Worm (Caenorhabditis elegans) whole organism, young adult: Measurements from ENCODE around the gene snrp-40.1.

Experiments used
- C06A6.2 ChIP-seq: fragments of 200-800 bp; sonication (Bioruptor generic); conservative IDR thresholded peaks from 2 replicates; pipeline ENCODE4 v1.3.6; 2022; ENCODE audit warnings: missing genetic modification characterization, missing compliant biosample characterization
- F22D6.2 ChIP-seq: sonication (generic microtip); optimal IDR thresholded peaks from 2 replicates; lab custom pipeline; 2016; ENCODE audit warnings: mild to moderate bottlenecking, missing genetic modification characterization, missing compliant biosample characterization
- F37B4.10 ChIP-seq: fragments of 200-800 bp; sonication (Bioruptor generic); IDR thresholded peaks from 2 replicates; pipeline ENCODE4 v1.3.6; 2022; ENCODE audit warnings: missing genetic modification characterization, missing compliant biosample characterization
- F55B11.4 ChIP-seq: sonication (generic microtip); optimal IDR thresholded peaks from 2 replicates; lab custom pipeline; 2016; ENCODE audit warnings: missing compliant biosample characterization, missing genetic modification characterization, borderline replicate concordance; ENCODE audit not compliant: insufficient read depth
- F57C9.4 ChIP-seq: sonication (generic microtip); optimal IDR thresholded peaks from 2 replicates; lab custom pipeline; 2017; ENCODE audit warnings: mild to moderate bottlenecking, missing genetic modification characterization, missing compliant biosample characterization
- ZK185.1 ChIP-seq: sonication (generic microtip); optimal IDR thresholded peaks from 2 replicates; lab custom pipeline; 2016; ENCODE audit warnings: mild to moderate bottlenecking, missing genetic modification characterization, missing compliant biosample characterization; ENCODE audit not compliant: poor library complexity, severe bottlenecking
- akir-1 ChIP-seq: fragments of 200-800 bp; sonication (Bioruptor generic); optimal IDR thresholded peaks from 2 replicates; lab custom pipeline; 2018; ENCODE audit warnings: mild to moderate bottlenecking, missing genetic modification characterization, moderate library complexity, missing compliant biosample characterization
- athp-1 ChIP-seq: sonication (generic microtip); optimal IDR thresholded peaks from 2 replicates; lab custom pipeline; 2017; ENCODE audit warnings: mild to moderate bottlenecking, missing genetic modification characterization, missing compliant biosample characterization
- attf-5 ChIP-seq: fragments of 200-800 bp; sonication (Bioruptor generic); optimal IDR thresholded peaks from 2 replicates; lab custom pipeline; 2018; ENCODE audit warnings: mild to moderate bottlenecking, missing genetic modification characterization, missing compliant biosample characterization
- ccch-3 ChIP-seq: fragments of 200-800 bp; sonication (Bioruptor generic); optimal IDR thresholded peaks from 2 replicates; lab custom pipeline; 2018; ENCODE audit warnings: mild to moderate bottlenecking, missing genetic modification characterization, missing compliant biosample characterization
- cebp-1 ChIP-seq, 2 experiments: fragments of 200-800 bp in 1 of 2; sonication (Bioruptor generic) in 1 of 2; sonication (generic microtip) in 1 of 2; IDR thresholded peaks in 1 of 2; optimal IDR thresholded peaks in 1 of 2; 2 replicates each; pipeline versions ENCODE4 v1.3.6 to Lab custom; 2017 to 2022; ENCODE audit warnings: missing compliant biosample characterization in 2 of 2, missing genetic modification characterization in 2 of 2, mild to moderate bottlenecking in 1 of 2, missing genetic modification reagents in 1 of 2, moderate library complexity in 1 of 2
- cebp-2 ChIP-seq: fragments of 200-800 bp; sonication (Bioruptor generic); IDR thresholded peaks from 2 replicates; pipeline ENCODE4 v1.3.6; 2022; ENCODE audit warnings: missing genetic modification characterization, missing compliant biosample characterization
- ceh-100 ChIP-seq: fragments of 200-800 bp; sonication (Bioruptor generic); IDR thresholded peaks from 2 replicates; pipeline ENCODE4 v1.3.6; 2022; ENCODE audit warnings: missing genetic modification reagents, missing genetic modification characterization, missing compliant biosample characterization
- ceh-27 ChIP-seq: fragments of 200-800 bp; sonication (Bioruptor generic); optimal IDR thresholded peaks from 2 replicates; lab custom pipeline; 2018; ENCODE audit warnings: mild to moderate bottlenecking, missing genetic modification characterization, moderate library complexity, missing compliant biosample characterization
- ceh-40 ChIP-seq: fragments of 200-800 bp; sonication (Bioruptor generic); IDR thresholded peaks from 2 replicates; pipeline ENCODE4 v1.3.6; 2022; ENCODE audit warnings: missing genetic modification characterization, missing compliant biosample characterization
- dpff-1 ChIP-seq: sonication (generic microtip); optimal IDR thresholded peaks from 2 replicates; lab custom pipeline; 2017; ENCODE audit warnings: mild to moderate bottlenecking, missing genetic modification characterization, missing compliant biosample characterization
- dpl-1 ChIP-seq: fragments of 150-350 bp; optimal IDR thresholded peaks from 2 replicates; lab custom pipeline; 2014; ENCODE audit warnings: missing biosample characterization, missing genetic modification reagents, missing genetic modification characterization
- egrh-3 ChIP-seq: fragments of 200-800 bp; sonication (Bioruptor generic); IDR thresholded peaks from 2 replicates; pipeline ENCODE4 v1.3.6; 2022; ENCODE audit warnings: missing genetic modification reagents, missing genetic modification characterization, missing compliant biosample characterization
- hmg-20 ChIP-seq: fragments of 200-800 bp; sonication (Bioruptor generic); IDR thresholded peaks from 2 replicates; pipeline ENCODE4 v1.3.6; 2022; ENCODE audit warnings: missing genetic modification reagents, missing genetic modification characterization, missing compliant biosample characterization
- let-607 ChIP-seq, 2 experiments: fragments of 200-800 bp in 1 of 2; sonication (Bioruptor generic) in 1 of 2; sonication (generic microtip) in 1 of 2; optimal IDR thresholded peaks; 2 replicates each; lab custom pipeline; 2016 to 2018; ENCODE audit warnings: mild to moderate bottlenecking in 2 of 2, missing compliant biosample characterization in 2 of 2, missing genetic modification characterization in 2 of 2, moderate library complexity in 2 of 2, missing genotype in 1 of 2
- lin-26 ChIP-seq: fragments of 200-800 bp; sonication (Bioruptor generic); IDR thresholded peaks from 2 replicates; pipeline ENCODE4 v1.3.6; 2022; ENCODE audit warnings: missing genetic modification reagents, missing genetic modification characterization, missing compliant biosample characterization
- lin-40 ChIP-seq: sonication (generic microtip); optimal IDR thresholded peaks from 2 replicates; lab custom pipeline; 2016; ENCODE audit warnings: missing genetic modification characterization, mild to moderate bottlenecking, missing compliant biosample characterization, missing genotype, missing genetic modification reagents
- madf-6 ChIP-seq: fragments of 200-800 bp; sonication (Bioruptor generic); IDR thresholded peaks from 2 replicates; pipeline ENCODE4 v1.3.6; 2022; ENCODE audit warnings: missing genetic modification reagents, missing genetic modification characterization, missing compliant biosample characterization
- madf-8 ChIP-seq: fragments of 200-800 bp; sonication (Bioruptor generic); conservative IDR thresholded peaks from 2 replicates; pipeline ENCODE4 v1.3.6; 2022; ENCODE audit warnings: missing genetic modification reagents, missing genetic modification characterization, missing compliant biosample characterization
- mel-28 ChIP-seq: sonication (generic microtip); optimal IDR thresholded peaks from 2 replicates; lab custom pipeline; 2016; ENCODE audit warnings: borderline replicate concordance, mild to moderate bottlenecking, missing genetic modification characterization, missing compliant biosample characterization
- nfyb-1 ChIP-seq: fragments of 200-800 bp; sonication (Bioruptor generic); IDR thresholded peaks from 2 replicates; pipeline ENCODE4 v1.3.6; 2022; ENCODE audit warnings: missing genetic modification reagents, missing genetic modification characterization, missing compliant biosample characterization
- nhr-179 ChIP-seq: sonication (generic microtip); optimal IDR thresholded peaks from 2 replicates; lab custom pipeline; 2016; ENCODE audit warnings: mild to moderate bottlenecking, missing genetic modification characterization, missing compliant biosample characterization
- nhr-80 ChIP-seq: sonication (generic microtip); optimal IDR thresholded peaks from 2 replicates; lab custom pipeline; 2016; ENCODE audit warnings: missing genetic modification characterization, missing compliant biosample characterization
- rpc-1 ChIP-seq, 2 experiments: fragments of 150-350 bp in 1 of 2; sonication (generic microtip) in 1 of 2; optimal IDR thresholded peaks; 2 replicates each; lab custom pipeline; 2014 to 2018; ENCODE audit warnings: missing biosample characterization in 1 of 2, missing genetic modification characterization in 1 of 2, missing genetic modification reagents in 1 of 2, missing genotype in 1 of 2
- sdz-38 ChIP-seq: sonication (generic microtip); optimal IDR thresholded peaks from 2 replicates; lab custom pipeline; 2016; ENCODE audit warnings: missing genotype, missing genetic modification characterization, missing compliant biosample characterization
- sea-2 ChIP-seq: fragments of 200-800 bp; sonication (Bioruptor generic); IDR thresholded peaks from 2 replicates; pipeline ENCODE4 v1.3.6; 2022; ENCODE audit warnings: missing genetic modification characterization, missing compliant biosample characterization
- snpc-1.1 ChIP-seq: sonication (generic microtip); optimal IDR thresholded peaks from 2 replicates; lab custom pipeline; 2017; ENCODE audit warnings: missing genetic modification characterization, mild to moderate bottlenecking, missing compliant biosample characterization, antibody characterized with exemption, moderate library complexity, missing genotype, missing genetic modification reagents; ENCODE audit not compliant: insufficient read depth
- snpc-1.3 ChIP-seq: sonication (generic microtip); optimal IDR thresholded peaks from 2 replicates; lab custom pipeline; 2017; ENCODE audit warnings: missing genetic modification characterization, mild to moderate bottlenecking, missing compliant biosample characterization, antibody characterized with exemption, moderate library complexity, missing genotype, missing genetic modification reagents; ENCODE audit not compliant: insufficient read depth
- tlf-1 ChIP-seq: fragments of 200-800 bp; sonication (Bioruptor generic); optimal IDR thresholded peaks from 2 replicates; lab custom pipeline; 2018; ENCODE audit warnings: mild to moderate bottlenecking, missing genetic modification characterization, missing compliant biosample characterization
- unc-130 ChIP-seq: sonication (generic microtip); optimal IDR thresholded peaks from 2 replicates; lab custom pipeline; 2016; ENCODE audit warnings: missing genetic modification reagents, missing genetic modification characterization, missing compliant biosample characterization
- unc-62 ChIP-seq: fragments of 150-350 bp; optimal IDR thresholded peaks from 2 replicates; lab custom pipeline; 2014; ENCODE audit warnings: missing biosample characterization, missing genetic modification reagents, missing genetic modification characterization

snrp-40.1 gene

ce11 chrX:11346155-11346554 is 46.6 kb upstream of the snrp-40.1 start, which contains the start of gene oct-2:
Gene oct-2 (plus strand): TSS chrX:11346455.
- TF ChIP-seq snpc-1.1 (tag; lab: Kevin White, UChicago) (no peak), rpc-1 (optimal IDR thresholded peaks at IDR 0.05; lab: Kevin White, UChicago) (no peak), rpc-1 (tag; optimal IDR thresholded peaks at IDR 0.05; lab: Kevin White, UChicago) (no peak), tlf-1 (no peak), ceh-100 (no peak), dpl-1 (no peak), unc-62 (GFP tag; lab: Kevin White, UChicago) (no peak), egrh-3 (GFP tag; lab: Robert Waterston, UW) (no peak), cebp-2 (GFP tag; lab: Robert Waterston, UW) (no peak), sdz-38 (tag; lab: Kevin White, UChicago) (no peak), C06A6.2 (no peak), unc-130 (GFP tag; lab: Kevin White, UChicago) (no peak), madf-8 (GFP tag; lab: Robert Waterston, UW) (no peak), nfyb-1 (GFP tag; lab: Robert Waterston, UW) (no peak), attf-5 (GFP tag; lab: Kevin White, UChicago) (no peak), F37B4.10 (GFP tag; lab: Robert Waterston, UW) (no peak), mel-28 (no peak), F55B11.4 (tag; lab: Kevin White, UChicago) (no peak), hmg-20 (GFP tag; lab: Robert Waterston, UW) (no peak), F22D6.2 (no peak)

- TF ChIP-seq nhr-80 (tag; lab: Kevin White, UChicago): peak; percentile 8
- no peak for TF ChIP-seq lin-26 (GFP tag; lab: Robert Waterston, UW)
Measured at ce11 chrX:11345471-11345870, 45.9 kb upstream of the snrp-40.1 start.

ce11 chrX:11344899-11345298 is 45.3 kb upstream of the snrp-40.1 start:
- TF ChIP-seq dpff-1 (tag; lab: Kevin White, UChicago): no peak
- no peak for TF ChIP-seq F57C9.4
- TF ChIP-seq ceh-27: no peak
- TF ChIP-seq ZK185.1 (tag; lab: Kevin White, UChicago): no peak
- TF ChIP-seq ccch-3: no peak
- no peak for TF ChIP-seq akir-1 (GFP tag; lab: Kevin White, UChicago)
- TF ChIP-seq cebp-1 (GFP tag; IDR thresholded peaks at IDR 0.05; lab: Robert Waterston, UW): no peak
- no peak for TF ChIP-seq cebp-1 (tag; optimal IDR thresholded peaks at IDR 0.05; lab: Kevin White, UChicago)
- TF ChIP-seq sea-2 (GFP tag; lab: Robert Waterston, UW): no peak
- TF ChIP-seq nhr-179: no peak
- no peak for TF ChIP-seq mel-28
- TF ChIP-seq madf-6 (GFP tag; lab: Robert Waterston, UW): no peak
- no peak for TF ChIP-seq nfyb-1 (GFP tag; lab: Robert Waterston, UW)
- TF ChIP-seq let-607 (tag; optimal IDR thresholded peaks at IDR 0.05; lab: Kevin White, UChicago): no peak
- no peak for TF ChIP-seq snpc-1.3
- no peak for TF ChIP-seq lin-40 (tag; lab: Kevin White, UChicago)
- TF ChIP-seq athp-1: no peak
- TF ChIP-seq ceh-40 (GFP tag; lab: Robert Waterston, UW): no peak
